Worm (Caenorhabditis elegans) whole organism, young adult: Measurements from ENCODE around the gene nlp-48.
A peak's percentile ranks its signal among the peaks of the same experiment; 100 is the strongest.
"Not testable (repeated sequence)": the region's sequence is repeated elsewhere in the genome, so short reads cannot be mapped to it uniquely, and the experiment has no call there.

ENCODE experiments used
- B0019.2 ChIP-seq: fragments of 200-800 bp; sonication (Bioruptor generic); conservative IDR thresholded peaks from 2 replicates; pipeline ENCODE4 v1.3.6; 2022; ENCODE audit warnings: missing genetic modification reagents, missing genetic modification characterization, missing compliant biosample characterization
- C17E4.6 ChIP-seq: fragments of 200-800 bp; sonication (Bioruptor generic); IDR thresholded peaks from 2 replicates; pipeline ENCODE4 v1.3.6; 2022; ENCODE audit warnings: missing genetic modification reagents, missing genetic modification characterization, missing compliant biosample characterization
- D2030.7 ChIP-seq: fragments of 200-800 bp; sonication (Bioruptor generic); IDR thresholded peaks from 2 replicates; pipeline ENCODE4 v1.3.6; 2022; ENCODE audit warnings: missing genetic modification reagents, missing genetic modification characterization, missing compliant biosample characterization
- F33H1.4 ChIP-seq: fragments of 200-800 bp; sonication (Bioruptor generic); IDR thresholded peaks from 2 replicates; pipeline ENCODE4 v1.3.6; 2022; ENCODE audit warnings: missing genetic modification reagents, missing genetic modification characterization, missing compliant biosample characterization
- F37B4.10 ChIP-seq: fragments of 200-800 bp; sonication (Bioruptor generic); IDR thresholded peaks from 2 replicates; pipeline ENCODE4 v1.3.6; 2022; ENCODE audit warnings: missing genetic modification characterization, missing compliant biosample characterization
- F49E8.2 ChIP-seq: sonication (generic microtip); optimal IDR thresholded peaks from 3 replicates; lab custom pipeline; 2017; ENCODE audit warnings: missing genetic modification characterization, mild to moderate bottlenecking, missing compliant biosample characterization, antibody characterized with exemption, moderate library complexity; ENCODE audit not compliant: insufficient read depth
- Y53F4B.3 ChIP-seq: fragments of 200-800 bp; sonication (Bioruptor generic); IDR thresholded peaks from 2 replicates; pipeline ENCODE4 v1.3.6; 2022; ENCODE audit warnings: missing genetic modification reagents, missing genetic modification characterization, missing compliant biosample characterization
- Y67H2A.10 ChIP-seq: fragments of 200-800 bp; sonication (Bioruptor generic); conservative IDR thresholded peaks from 2 replicates; pipeline ENCODE4 v1.3.6; 2022; ENCODE audit warnings: missing genetic modification reagents, missing genetic modification characterization, missing compliant biosample characterization
- Y79H2A.3 ChIP-seq: fragments of 200-800 bp; sonication (Bioruptor generic); conservative IDR thresholded peaks from 2 replicates; pipeline ENCODE4 v1.3.6; 2022; ENCODE audit warnings: missing genetic modification reagents, missing genetic modification characterization, missing compliant biosample characterization
- Y95B8A.8 ChIP-seq: fragments of 200-800 bp; sonication (Bioruptor generic); IDR thresholded peaks from 2 replicates; pipeline ENCODE4 v1.3.6; 2022; ENCODE audit warnings: missing genetic modification reagents, missing genetic modification characterization, missing compliant biosample characterization
- aptf-2 ChIP-seq: fragments of 200-800 bp; sonication (Bioruptor generic); conservative IDR thresholded peaks from 2 replicates; pipeline ENCODE4 v1.3.6; 2022; ENCODE audit warnings: missing genetic modification reagents, missing genetic modification characterization, missing compliant biosample characterization
- aptf-3 ChIP-seq: fragments of 200-800 bp; sonication (Bioruptor generic); IDR thresholded peaks from 2 replicates; pipeline ENCODE4 v1.3.6; 2022; ENCODE audit warnings: missing genetic modification characterization, missing compliant biosample characterization
- attf-3 ChIP-seq: fragments of 200-800 bp; sonication (Bioruptor generic); conservative IDR thresholded peaks from 2 replicates; pipeline ENCODE4 v1.3.6; 2022; ENCODE audit warnings: missing genetic modification reagents, missing genetic modification characterization, missing compliant biosample characterization
- attf-6 ChIP-seq: fragments of 200-800 bp; sonication (Bioruptor generic); IDR thresholded peaks from 2 replicates; pipeline ENCODE4 v1.3.6; 2022; ENCODE audit warnings: missing genetic modification reagents, missing genetic modification characterization, missing compliant biosample characterization
- bed-2 ChIP-seq: fragments of 200-800 bp; sonication (Bioruptor generic); IDR thresholded peaks from 2 replicates; pipeline ENCODE4 v1.3.6; 2022; ENCODE audit warnings: missing genetic modification reagents, missing genetic modification characterization, missing compliant biosample characterization
- cebp-1 ChIP-seq, 2 experiments: fragments of 200-800 bp in 1 of 2; sonication (Bioruptor generic) in 1 of 2; sonication (generic microtip) in 1 of 2; IDR thresholded peaks in 1 of 2; optimal IDR thresholded peaks in 1 of 2; 2 replicates each; pipeline versions ENCODE4 v1.3.6 to Lab custom; 2017 to 2022; ENCODE audit warnings: missing compliant biosample characterization in 2 of 2, missing genetic modification characterization in 2 of 2, mild to moderate bottlenecking in 1 of 2, missing genetic modification reagents in 1 of 2, moderate library complexity in 1 of 2
- ceh-100 ChIP-seq: fragments of 200-800 bp; sonication (Bioruptor generic); IDR thresholded peaks from 2 replicates; pipeline ENCODE4 v1.3.6; 2022; ENCODE audit warnings: missing genetic modification reagents, missing genetic modification characterization, missing compliant biosample characterization
- ceh-91 ChIP-seq: fragments of 200-800 bp; sonication (Bioruptor generic); IDR thresholded peaks from 2 replicates; pipeline ENCODE4 v1.3.6; 2022; ENCODE audit warnings: missing genetic modification reagents, missing genetic modification characterization, missing compliant biosample characterization
- dox-1 ChIP-seq: fragments of 200-800 bp; sonication (Bioruptor generic); IDR thresholded peaks from 2 replicates; pipeline ENCODE4 v1.3.6; 2022; ENCODE audit warnings: missing genetic modification reagents, missing genetic modification characterization, missing compliant biosample characterization
- egl-44 ChIP-seq: fragments of 200-800 bp; sonication (Bioruptor generic); IDR thresholded peaks from 2 replicates; pipeline ENCODE4 v1.3.6; 2022; ENCODE audit warnings: missing genetic modification reagents, missing genetic modification characterization, missing compliant biosample characterization
- egrh-3 ChIP-seq: fragments of 200-800 bp; sonication (Bioruptor generic); IDR thresholded peaks from 2 replicates; pipeline ENCODE4 v1.3.6; 2022; ENCODE audit warnings: missing genetic modification reagents, missing genetic modification characterization, missing compliant biosample characterization
- hmg-1.2 ChIP-seq: fragments of 200-800 bp; sonication (Bioruptor generic); IDR thresholded peaks from 2 replicates; pipeline ENCODE4 v1.3.6; 2022; ENCODE audit warnings: missing genetic modification reagents, missing genetic modification characterization, missing compliant biosample characterization
- hsf-1 ChIP-seq: fragments of 200-800 bp; sonication (Bioruptor generic); IDR thresholded peaks from 2 replicates; pipeline ENCODE4 v1.3.6; 2022; ENCODE audit warnings: missing genetic modification reagents, missing genetic modification characterization, missing compliant biosample characterization
- let-526 ChIP-seq: fragments of 200-800 bp; sonication (Bioruptor generic); IDR thresholded peaks from 2 replicates; pipeline ENCODE4 v1.3.6; 2022; ENCODE audit warnings: missing genetic modification reagents, missing genetic modification characterization, missing compliant biosample characterization
- lin-26 ChIP-seq: fragments of 200-800 bp; sonication (Bioruptor generic); IDR thresholded peaks from 2 replicates; pipeline ENCODE4 v1.3.6; 2022; ENCODE audit warnings: missing genetic modification reagents, missing genetic modification characterization, missing compliant biosample characterization
- lin-54 ChIP-seq: fragments of 200-800 bp; sonication (Bioruptor generic); optimal IDR thresholded peaks from 2 replicates; lab custom pipeline; 2018; ENCODE audit warnings: mild to moderate bottlenecking, missing genetic modification characterization, missing compliant biosample characterization
- lir-1 ChIP-seq: fragments of 200-800 bp; sonication (Bioruptor generic); conservative IDR thresholded peaks from 2 replicates; pipeline ENCODE4 v1.3.6; 2022; ENCODE audit warnings: missing genetic modification reagents, missing genetic modification characterization, missing compliant biosample characterization
- lsl-1 ChIP-seq: fragments of 200-800 bp; sonication (Bioruptor generic); optimal IDR thresholded peaks from 2 replicates; lab custom pipeline; 2018; ENCODE audit warnings: mild to moderate bottlenecking, missing genetic modification characterization, moderate library complexity, missing compliant biosample characterization
- madf-3 ChIP-seq: fragments of 200-800 bp; sonication (Bioruptor generic); IDR thresholded peaks from 2 replicates; pipeline ENCODE4 v1.3.6; 2022; ENCODE audit warnings: missing genetic modification reagents, missing genetic modification characterization, missing compliant biosample characterization
- madf-6 ChIP-seq: fragments of 200-800 bp; sonication (Bioruptor generic); IDR thresholded peaks from 2 replicates; pipeline ENCODE4 v1.3.6; 2022; ENCODE audit warnings: missing genetic modification reagents, missing genetic modification characterization, missing compliant biosample characterization
- madf-8 ChIP-seq: fragments of 200-800 bp; sonication (Bioruptor generic); conservative IDR thresholded peaks from 2 replicates; pipeline ENCODE4 v1.3.6; 2022; ENCODE audit warnings: missing genetic modification reagents, missing genetic modification characterization, missing compliant biosample characterization
- mcd-1 ChIP-seq: fragments of 200-800 bp; sonication (Bioruptor generic); IDR thresholded peaks from 2 replicates; pipeline ENCODE4 v1.3.6; 2022; ENCODE audit warnings: missing genetic modification reagents, missing genetic modification characterization, missing compliant biosample characterization
- pbrm-1 ChIP-seq: fragments of 200-800 bp; sonication (Bioruptor generic); IDR thresholded peaks from 2 replicates; pipeline ENCODE4 v1.3.6; 2022; ENCODE audit warnings: missing genetic modification reagents, missing genetic modification characterization, missing compliant biosample characterization
- rcor-1 ChIP-seq: fragments of 200-800 bp; sonication (Bioruptor generic); IDR thresholded peaks from 2 replicates; pipeline ENCODE4 v1.3.6; 2022; ENCODE audit warnings: missing genetic modification reagents, missing genetic modification characterization, missing compliant biosample characterization
- snpc-1.1 ChIP-seq: sonication (generic microtip); optimal IDR thresholded peaks from 2 replicates; lab custom pipeline; 2017; ENCODE audit warnings: missing genetic modification characterization, mild to moderate bottlenecking, missing compliant biosample characterization, antibody characterized with exemption, moderate library complexity, missing genotype, missing genetic modification reagents; ENCODE audit not compliant: insufficient read depth
- snpc-3.4 ChIP-seq: sonication (generic microtip); optimal IDR thresholded peaks from 2 replicates; lab custom pipeline; 2017; ENCODE audit warnings: missing genetic modification characterization, mild to moderate bottlenecking, missing compliant biosample characterization, antibody characterized with exemption, moderate library complexity, missing genotype, missing genetic modification reagents
- snpc-4 ChIP-seq, 5 experiments: fragments of 150-350 bp in 1 of 5; sonication (generic microtip) in 4 of 5; optimal IDR thresholded peaks; 2 replicates each; lab custom pipeline; 2014 to 2018; ENCODE audit warnings: missing genetic modification characterization in 5 of 5, missing biosample characterization in 3 of 5, antibody characterized with exemption in 2 of 5, mild to moderate bottlenecking in 2 of 5, missing compliant biosample characterization in 2 of 5, missing genotype in 2 of 5, moderate library complexity in 2 of 5, missing genetic modification reagents in 1 of 5
- tbp1 ChIP-seq: fragments of 200-800 bp; sonication (Bioruptor generic); optimal IDR thresholded peaks from 2 replicates; lab custom pipeline; 2018; ENCODE audit warnings: mild to moderate bottlenecking, missing genetic modification characterization, missing compliant biosample characterization
- tlf-1 ChIP-seq: fragments of 200-800 bp; sonication (Bioruptor generic); optimal IDR thresholded peaks from 2 replicates; lab custom pipeline; 2018; ENCODE audit warnings: mild to moderate bottlenecking, missing genetic modification characterization, missing compliant biosample characterization
- unc-130 ChIP-seq: sonication (generic microtip); optimal IDR thresholded peaks from 2 replicates; lab custom pipeline; 2016; ENCODE audit warnings: missing genetic modification reagents, missing genetic modification characterization, missing compliant biosample characterization
- xnd-1 ChIP-seq: sonication (generic microtip); optimal IDR thresholded peaks from 2 replicates; lab custom pipeline; 2016; ENCODE audit warnings: missing genotype, missing genetic modification reagents, missing genetic modification characterization, missing compliant biosample characterization
- zfh-2 ChIP-seq: fragments of 200-800 bp; sonication (Bioruptor generic); conservative IDR thresholded peaks from 2 replicates; pipeline ENCODE4 v1.3.6; 2022; ENCODE audit warnings: missing genetic modification reagents, missing genetic modification characterization, missing compliant biosample characterization
- ztf-18 ChIP-seq: sonication (generic microtip); optimal IDR thresholded peaks from 2 replicates; lab custom pipeline; 2016; ENCODE audit warnings: missing genotype, mild to moderate bottlenecking, missing genetic modification characterization, missing compliant biosample characterization
- ztf-25 ChIP-seq: fragments of 200-800 bp; sonication (Bioruptor generic); IDR thresholded peaks from 2 replicates; pipeline ENCODE4 v1.3.6; 2022; ENCODE audit warnings: missing genetic modification reagents, missing genetic modification characterization, missing compliant biosample characterization
- ztf-28 ChIP-seq: fragments of 200-800 bp; sonication (Bioruptor generic); IDR thresholded peaks from 2 replicates; pipeline ENCODE4 v1.3.6; 2022; ENCODE audit warnings: missing genetic modification reagents, missing genetic modification characterization, missing compliant biosample characterization
- ztf-6 ChIP-seq: fragments of 200-800 bp; sonication (Bioruptor generic); IDR thresholded peaks from 2 replicates; pipeline ENCODE4 v1.3.6; 2022; ENCODE audit warnings: missing genetic modification reagents, missing genetic modification characterization, missing compliant biosample characterization

Gene nlp-48

DNA sequence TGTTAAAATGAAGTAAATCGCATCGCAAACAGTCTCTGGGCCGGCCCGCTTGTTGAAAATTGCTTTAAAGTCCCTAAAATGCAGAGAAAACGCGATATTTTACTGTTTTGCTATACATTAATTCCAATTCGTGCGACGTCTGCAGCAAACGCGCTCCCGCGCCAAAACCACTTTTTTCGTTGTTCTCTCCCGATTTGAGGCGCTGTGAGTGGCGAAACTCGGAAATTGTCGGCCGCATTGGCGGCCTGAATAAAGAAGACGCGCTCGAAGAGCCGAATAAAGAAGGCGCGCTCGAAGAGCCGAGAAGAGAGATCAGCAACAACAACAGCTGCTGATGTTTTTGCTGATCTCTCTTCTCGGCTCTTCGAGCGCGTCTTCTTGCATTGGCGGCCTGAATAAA lies 7.4 kb upstream of the nlp-48 start:
- TF ChIP-seq egl-44 (GFP tag; lab: Robert Waterston, UW) (peak; percentile 40; the same call in 1 of the 2 replicates), let-526 (GFP tag; lab: Robert Waterston, UW) (peak; percentile 38; the same call in 1 of the 2 replicates), hmg-1.2 (GFP tag; lab: Robert Waterston, UW) (peak; percentile 94), snpc-1.1 (tag; lab: Kevin White, UChicago) (peak; percentile 91), ceh-91 (peak; percentile 97), C17E4.6 (GFP tag; lab: Robert Waterston, UW) (peak; percentile 89), rcor-1 (peak; percentile 90), snpc-4 (GFP tag; optimal IDR thresholded peaks at IDR 0.05; lab: Kevin White, UChicago) (peak; percentile 90), snpc-4 (tag; optimal IDR thresholded peaks at IDR 0.05; lab: Kevin White, UChicago) (peak; percentile 89 to 98 (median 94)), B0019.2 (GFP tag; lab: Robert Waterston, UW) (peak; percentile 97), ztf-18 (peak; percentile 73), lin-54 (GFP tag; lab: Kevin White, UChicago) (peak; percentile 55), madf-3 (GFP tag; lab: Robert Waterston, UW) (peak; percentile 84), F37B4.10 (GFP tag; lab: Robert Waterston, UW) (0 out of 2 replicates have a peak, but pooled peaks have one; percentile 62), ztf-6 (peak; percentile 64; the same call in 1 of the 2 replicates), ceh-100 (GFP tag; lab: Robert Waterston, UW) (peak; percentile 97), F33H1.4 (GFP tag; lab: Robert Waterston, UW) (peak; percentile 80), tlf-1 (GFP tag; lab: Kevin White, UChicago) (peak; percentile 52), F49E8.2 (tag; lab: Kevin White, UChicago) (peak; percentile 32), bed-2 (peak; percentile 90), ztf-25 (GFP tag; lab: Robert Waterston, UW) (peak; percentile 98), cebp-1 (GFP tag; IDR thresholded peaks at IDR 0.05; lab: Robert Waterston, UW) (peak; percentile 74), madf-8 (GFP tag; lab: Robert Waterston, UW) (peak; percentile 89), attf-3 (peak; percentile 87), hsf-1 (peak; percentile 84), madf-6 (GFP tag; lab: Robert Waterston, UW) (peak; percentile 92), Y79H2A.3 (peak; percentile 85), unc-130 (GFP tag; lab: Kevin White, UChicago) (peak; percentile 50), D2030.7 (GFP tag; lab: Robert Waterston, UW) (peak; percentile 99), egrh-3 (GFP tag; lab: Robert Waterston, UW) (peak; percentile 88), tbp1 (GFP tag; lab: Kevin White, UChicago) (peak; percentile 77), aptf-3 (GFP tag; lab: Robert Waterston, UW) (peak; percentile 60; the same call in 1 of the 2 replicates), pbrm-1 (GFP tag; lab: Robert Waterston, UW) (peak; percentile 98), xnd-1 (tag; lab: Kevin White, UChicago) (peak; percentile 44), lin-26 (GFP tag; lab: Robert Waterston, UW) (peak; percentile 95), aptf-2 (GFP tag; lab: Robert Waterston, UW) (peak; percentile 90), attf-6 (GFP tag; lab: Robert Waterston, UW) (peak; percentile 82), Y53F4B.3 (GFP tag; lab: Robert Waterston, UW) (peak; percentile 91), lir-1 (GFP tag; lab: Robert Waterston, UW) (peak; percentile 67; the same call in 1 of the 2 replicates), lsl-1 (GFP tag; lab: Kevin White, UChicago) (peak; percentile 74), mcd-1 (peak; percentile 97), zfh-2 (GFP tag; lab: Robert Waterston, UW) (0 out of 2 replicates have a peak, but pooled peaks have one; percentile 11), Y67H2A.10 (GFP tag; lab: Robert Waterston, UW) (peak; percentile 78), snpc-3.4 (peak; percentile 84), Y95B8A.8 (GFP tag; lab: Robert Waterston, UW) (peak; percentile 95), dox-1 (GFP tag; lab: Robert Waterston, UW) (peak; percentile 95), ztf-28 (peak; percentile 98)
- not testable (repeated sequence) for TF ChIP-seq cebp-1 (tag; optimal IDR thresholded peaks at IDR 0.05; lab: Kevin White, UChicago)
